Fruit fly (Drosophila melanogaster) whole organism, embryonic: ENCODE measurements around the gene Ac13E.

Experiments
- Adf1 ChIP-seq: fragments of 200-800 bp; sonication (Bioruptor generic); IDR thresholded peaks from 2 replicates; pipeline ENCODE4 v1.3.6; 2022; ENCODE audit warnings: missing biosample characterization, missing genetic modification characterization
- Aef1 ChIP-seq: fragments of 200-800 bp; sonication (Bioruptor generic); IDR thresholded peaks from 3 replicates; pipeline ENCODE4 v1.3.6; 2022; ENCODE audit warnings: missing biosample characterization, missing genetic modification characterization
- CG10209 ChIP-seq: fragments of 200-800 bp; sonication (Bioruptor generic); optimal IDR thresholded peaks from 3 replicates; lab custom pipeline; 2017; ENCODE audit warnings: missing biosample characterization, mild to moderate bottlenecking, missing genetic modification characterization, missing genetic modification reagents
- CG1024 ChIP-seq: fragments of 200-800 bp; sonication (Bioruptor generic); IDR thresholded peaks from 2 replicates; pipeline ENCODE4 v1.3.6; 2022; ENCODE audit warnings: missing biosample characterization, missing genetic modification characterization
- CG10431 ChIP-seq: fragments of 200-800 bp; sonication (Bioruptor generic); optimal IDR thresholded peaks from 3 replicates; lab custom pipeline; 2018; ENCODE audit warnings: missing biosample characterization, mild to moderate bottlenecking, missing genetic modification characterization
- CG10654 ChIP-seq: fragments of 200-800 bp; sonication (Bioruptor generic); optimal IDR thresholded peaks from 2 replicates; lab custom pipeline; 2016; ENCODE audit warnings: missing biosample characterization, missing genetic modification characterization
- CG11247 ChIP-seq: fragments of 200-800 bp; sonication (Bioruptor generic); IDR thresholded peaks from 2 replicates; pipeline ENCODE4 v1.3.6; 2022; ENCODE audit warnings: missing biosample characterization, missing genetic modification characterization
- CG13123 ChIP-seq: fragments of 200-800 bp; sonication (Bioruptor generic); optimal IDR thresholded peaks from 2 replicates; lab custom pipeline; 2016; ENCODE audit warnings: missing biosample characterization, missing genetic modification characterization
- CG14667 ChIP-seq: fragments of 200-800 bp; sonication (Bioruptor generic); IDR thresholded peaks from 2 replicates; pipeline ENCODE4 v1.3.6; 2022; ENCODE audit warnings: missing biosample characterization, missing genetic modification characterization
- CG14710 ChIP-seq: fragments of 200-800 bp; sonication (Bioruptor generic); optimal IDR thresholded peaks from 3 replicates; lab custom pipeline; 2019; ENCODE audit warnings: missing biosample characterization, mild to moderate bottlenecking, missing genetic modification characterization, moderate library complexity
- CG30020 ChIP-seq: fragments of 200-800 bp; optimal IDR thresholded peaks from 2 replicates; lab custom pipeline; 2019; ENCODE audit warnings: missing biosample characterization, mild to moderate bottlenecking, missing genetic modification characterization, moderate library complexity
- CG32532 ChIP-seq: fragments of 200-800 bp; sonication (Bioruptor generic); IDR thresholded peaks from 2 replicates; pipeline ENCODE4 v1.3.6; 2022; ENCODE audit warnings: missing biosample characterization, missing genetic modification characterization
- CG32767 ChIP-seq: fragments of 200-800 bp; sonication (Bioruptor generic); IDR thresholded peaks from 2 replicates; pipeline ENCODE4 v1.3.6; 2022; ENCODE audit warnings: missing biosample characterization, missing genetic modification characterization
- CG3407 ChIP-seq: fragments of 200-800 bp; sonication (Bioruptor generic); optimal IDR thresholded peaks from 2 replicates; lab custom pipeline; 2018; ENCODE audit warnings: missing biosample characterization, mild to moderate bottlenecking, missing genetic modification characterization
- CG3726 ChIP-seq: fragments of 200-800 bp; sonication (Bioruptor generic); IDR thresholded peaks from 3 replicates; pipeline ENCODE4, ENCODE4 v1.3.6; 2022; ENCODE audit warnings: missing biosample characterization, missing genetic modification characterization
- CG6683 ChIP-seq: fragments of 200-800 bp; sonication (Bioruptor generic); optimal IDR thresholded peaks from 2 replicates; lab custom pipeline; 2017; ENCODE audit warnings: missing biosample characterization, mild to moderate bottlenecking, missing genetic modification characterization, missing genetic modification reagents
- CG7745 ChIP-seq: fragments of 200-800 bp; sonication (Bioruptor generic); optimal IDR thresholded peaks from 2 replicates; lab custom pipeline; 2018; ENCODE audit warnings: missing biosample characterization, mild to moderate bottlenecking, missing genetic modification characterization, moderate library complexity
- CG8290 ChIP-seq, 3 experiments: fragments of 200-800 bp; sonication (Bioruptor generic); optimal IDR thresholded peaks; 2 replicates each; lab custom pipeline; 2016 to 2019; ENCODE audit warnings: missing biosample characterization in 3 of 3, missing genetic modification characterization in 3 of 3, mild to moderate bottlenecking in 2 of 3, moderate library complexity in 1 of 3
- CHES-1-like ChIP-seq: fragments of 200-800 bp; sonication (Bioruptor generic); optimal IDR thresholded peaks from 2 replicates; lab custom pipeline; 2016; ENCODE audit warnings: missing biosample characterization, missing genetic modification characterization
- D19B ChIP-seq: fragments of 200-800 bp; sonication (Bioruptor generic); optimal IDR thresholded peaks from 2 replicates; lab custom pipeline; 2017; ENCODE audit warnings: missing biosample characterization, mild to moderate bottlenecking, missing genetic modification characterization
- Dbx ChIP-seq: fragments of 200-800 bp; sonication (Bioruptor generic); IDR thresholded peaks from 3 replicates; pipeline ENCODE4 v1.3.6; 2022; ENCODE audit warnings: missing biosample characterization, missing genetic modification characterization
- Fer3 ChIP-seq: fragments of 200-800 bp; sonication (Bioruptor generic); optimal IDR thresholded peaks from 2 replicates; lab custom pipeline; 2018; ENCODE audit warnings: missing biosample characterization, mild to moderate bottlenecking, missing genetic modification characterization, moderate library complexity
- HLH54F ChIP-seq: fragments of 200-800 bp; sonication (Bioruptor generic); optimal IDR thresholded peaks from 3 replicates; lab custom pipeline; 2016; ENCODE audit warnings: missing biosample characterization, missing genetic modification characterization
- Lhr ChIP-seq: fragments of 200-800 bp; sonication (Bioruptor generic); optimal IDR thresholded peaks from 3 replicates; lab custom pipeline; 2017; ENCODE audit warnings: mild to moderate bottlenecking, missing biosample characterization, missing genetic modification reagents, missing genetic modification characterization
- Myb ChIP-seq: fragments of 200-800 bp; sonication (Bioruptor generic); optimal IDR thresholded peaks from 2 replicates; lab custom pipeline; 2016; ENCODE audit warnings: missing biosample characterization, missing genetic modification characterization
- Nf-YB ChIP-seq: fragments of 200-800 bp; sonication (Bioruptor generic); optimal IDR thresholded peaks from 3 replicates; lab custom pipeline; 2019; ENCODE audit warnings: missing biosample characterization, mild to moderate bottlenecking, missing genetic modification characterization, moderate library complexity
- Opbp ChIP-seq: fragments of 200-800 bp; sonication (Bioruptor generic); IDR thresholded peaks from 3 replicates; pipeline ENCODE4 v1.3.6; 2022; ENCODE audit warnings: missing biosample characterization, missing genetic modification characterization; ENCODE audit not compliant: partially characterized antibody
- Ptx1 ChIP-seq: fragments of 200-800 bp; sonication (Bioruptor generic); IDR thresholded peaks from 2 replicates; pipeline ENCODE4 v1.3.6; 2022; ENCODE audit warnings: missing biosample characterization, missing genetic modification characterization
- ash1 ChIP-seq: fragments of 200-800 bp; sonication (Bioruptor generic); optimal IDR thresholded peaks from 2 replicates; lab custom pipeline; 2018; ENCODE audit warnings: missing biosample characterization, mild to moderate bottlenecking, missing genetic modification characterization
- br ChIP-seq: fragments of >200 bp; optimal IDR thresholded peaks from 2 replicates; lab custom pipeline; 2017
- cato ChIP-seq: fragments of 200-800 bp; sonication (Bioruptor generic); optimal IDR thresholded peaks from 2 replicates; lab custom pipeline; 2016; ENCODE audit warnings: missing biosample characterization, missing genetic modification characterization, borderline replicate concordance
- da ChIP-seq: fragments of 200-800 bp; sonication (Bioruptor generic); optimal IDR thresholded peaks from 2 replicates; lab custom pipeline; 2016; ENCODE audit warnings: missing biosample characterization, missing genetic modification characterization
- en ChIP-seq: fragments of 200-800 bp; sonication (Bioruptor generic); optimal IDR thresholded peaks from 2 replicates; lab custom pipeline; 2016; ENCODE audit warnings: missing biosample characterization, missing genetic modification characterization
- esg ChIP-seq: fragments of 200-800 bp; sonication (Bioruptor generic); conservative IDR thresholded peaks from 2 replicates; pipeline ENCODE4 v1.3.6; 2022; ENCODE audit warnings: missing biosample characterization, missing genetic modification characterization
- fru ChIP-seq: fragments of >200 bp; optimal IDR thresholded peaks from 2 replicates; lab custom pipeline; 2017
- gce ChIP-seq: fragments of 200-800 bp; sonication (Bioruptor generic); IDR thresholded peaks from 3 replicates; pipeline ENCODE4 v1.3.6; 2022; ENCODE audit warnings: missing biosample characterization, missing genetic modification characterization
- gcm ChIP-seq: fragments of 200-800 bp; sonication (Bioruptor generic); optimal IDR thresholded peaks from 2 replicates; lab custom pipeline; 2019; ENCODE audit warnings: missing biosample characterization, mild to moderate bottlenecking, missing genetic modification characterization, moderate library complexity
- gsb ChIP-seq: fragments of 200-800 bp; sonication (Bioruptor generic); IDR thresholded peaks from 2 replicates; pipeline ENCODE4 v1.3.6; 2022; ENCODE audit warnings: missing biosample characterization, missing genetic modification characterization
- gt ChIP-seq: fragments of 200-800 bp; sonication (Bioruptor generic); IDR thresholded peaks from 2 replicates; pipeline ENCODE4 v1.3.6; 2022; ENCODE audit warnings: missing biosample characterization, missing genetic modification characterization
- hkb ChIP-seq, 2 experiments: fragments of 200-800 bp in 1 of 2; fragments of >200 bp in 1 of 2; sonication (Bioruptor generic) in 1 of 2; IDR thresholded peaks in 1 of 2; optimal IDR thresholded peaks in 1 of 2; 2 replicates each; pipeline versions ENCODE4 v1.3.6 to Lab custom; 2017 to 2022; ENCODE audit warnings: missing biosample characterization in 1 of 2, missing genetic modification characterization in 1 of 2
- hth ChIP-seq: fragments of >200 bp; optimal IDR thresholded peaks from 2 replicates; lab custom pipeline; 2017; ENCODE audit warnings: inconsistent platforms
- lola ChIP-seq, 3 experiments: fragments of >200 bp in 2 of 3; fragments of 200-800 bp in 1 of 3; sonication (Bioruptor generic) in 1 of 3; optimal IDR thresholded peaks; 2 replicates each; lab custom pipeline; 2017 to 2019; ENCODE audit warnings: missing biosample characterization in 3 of 3, missing genetic modification characterization in 3 of 3, mild to moderate bottlenecking in 1 of 3, moderate library complexity in 1 of 3
- lov ChIP-seq, 2 experiments: fragments of 200-800 bp in 1 of 2; fragments of >200 bp in 1 of 2; sonication (Bioruptor generic) in 1 of 2; IDR thresholded peaks in 1 of 2; optimal IDR thresholded peaks in 1 of 2; 2 replicates in 1 of 2; 3 replicates in 1 of 2; pipeline versions ENCODE4 v1.3.6 to Lab custom; 2017 to 2022; ENCODE audit warnings: missing biosample characterization in 1 of 2, missing genetic modification characterization in 1 of 2
- nerfin-2 ChIP-seq: fragments of 200-800 bp; sonication (Bioruptor generic); IDR thresholded peaks from 2 replicates; pipeline ENCODE4 v1.3.6; 2022; ENCODE audit warnings: missing biosample characterization, missing genetic modification characterization; ENCODE audit not compliant: partially characterized antibody
- onecut ChIP-seq: fragments of 200-800 bp; sonication (Bioruptor generic); IDR thresholded peaks from 2 replicates; pipeline ENCODE4 v1.3.6; 2022; ENCODE audit warnings: missing biosample characterization, missing genetic modification characterization
- p53 ChIP-seq: fragments of 200-800 bp; sonication (Bioruptor generic); optimal IDR thresholded peaks from 2 replicates; lab custom pipeline; 2016; ENCODE audit warnings: missing biosample characterization, missing genetic modification characterization
- phol ChIP-seq: fragments of 200-800 bp; sonication (Bioruptor generic); optimal IDR thresholded peaks from 3 replicates; lab custom pipeline; 2018; ENCODE audit warnings: missing biosample characterization, mild to moderate bottlenecking, missing genetic modification characterization, moderate library complexity
- rib ChIP-seq: fragments of 200-800 bp; sonication (Bioruptor generic); IDR thresholded peaks from 2 replicates; pipeline ENCODE4 v1.3.6; 2022; ENCODE audit warnings: missing biosample characterization, missing genetic modification characterization
- sens-2 ChIP-seq: fragments of 200-800 bp; sonication (Bioruptor generic); IDR thresholded peaks from 2 replicates; pipeline ENCODE4 v1.3.6; 2022; ENCODE audit warnings: missing biosample characterization, missing genetic modification characterization
- sqz ChIP-seq: fragments of 200-800 bp; sonication (Bioruptor generic); optimal IDR thresholded peaks from 3 replicates; lab custom pipeline; 2018; ENCODE audit warnings: missing biosample characterization, mild to moderate bottlenecking, missing genetic modification characterization
- ttk ChIP-seq: fragments of 200-800 bp; sonication (Bioruptor generic); IDR thresholded peaks from 2 replicates; pipeline ENCODE4 v2.1.2; 2022; ENCODE audit warnings: missing biosample characterization, missing genetic modification characterization

Ac13E gene

DNA sequence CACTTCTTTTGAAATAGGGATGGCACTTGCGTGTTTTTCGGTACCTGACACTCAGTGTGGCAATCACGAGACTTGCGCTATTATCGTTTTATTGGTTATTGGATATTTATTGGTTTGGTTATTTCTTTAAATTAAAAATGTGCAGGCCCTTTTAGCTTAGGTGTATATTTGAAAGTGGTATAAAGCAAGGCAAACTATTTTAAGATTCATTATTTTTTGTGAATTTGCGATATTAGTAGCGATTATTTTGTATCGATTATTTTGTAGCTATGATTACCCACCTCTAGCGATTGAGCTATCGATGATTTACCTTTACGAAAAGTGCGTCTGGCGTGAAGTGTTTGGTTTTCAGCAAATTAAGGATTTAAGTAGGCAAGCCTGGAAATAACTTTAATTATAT is 28.8 kb upstream of the Ac13E start, which contains the start of the genes CG9215 and CG8097 (continued):
- peak; percentile 94 for TF ChIP-seq nerfin-2 (GFP tag; lab: Robert Waterston, UW)
- TF ChIP-seq hth (lab: Kevin White, UChicago), result no peak
- TF ChIP-seq CG7745 (tag; lab: Kevin White, UChicago), result no peak
- no peak for TF ChIP-seq esg
- no peak for TF ChIP-seq CG32532 (GFP tag; lab: Robert Waterston, UW)
- peak; percentile 48 for TF ChIP-seq CHES-1-like
- TF ChIP-seq sqz (GFP tag; lab: Kevin White, UChicago), result no peak
- TF ChIP-seq rib (GFP tag; lab: Robert Waterston, UW), result no peak
- peak; percentile 25; the same call in 1 of the 2 replicates for TF ChIP-seq Ptx1 (GFP tag; lab: Robert Waterston, UW)
- TF ChIP-seq Lhr (GFP tag; lab: Kevin White, UChicago), result peak; percentile 36
- TF ChIP-seq CG8290 (GFP tag; optimal IDR thresholded peaks at IDR 0.05; lab: Kevin White, UChicago), result peak; percentile 57
- TF ChIP-seq CG8290 (tag; optimal IDR thresholded peaks at IDR 0.05; lab: Kevin White, UChicago), result no peak
- no peak for TF ChIP-seq CG10209 (GFP tag; lab: Kevin White, UChicago)
- TF ChIP-seq Nf-YB, result no peak
- TF ChIP-seq CG10654 (GFP tag; lab: Kevin White, UChicago), result peak; percentile 12
- TF ChIP-seq da, result no peak
- TF ChIP-seq CG11247 (GFP tag; lab: Robert Waterston, UW), result no peak
- TF ChIP-seq CG3407, result no peak
- no peak for TF ChIP-seq hkb (optimal IDR thresholded peaks at IDR 0.05; lab: Kevin White, UChicago)
- TF ChIP-seq hkb (GFP tag; IDR thresholded peaks at IDR 0.05; lab: Robert Waterston, UW), result no peak
- no peak for TF ChIP-seq sens-2 (GFP tag; lab: Robert Waterston, UW)
- TF ChIP-seq gsb, result no peak
- TF ChIP-seq CG14667 (GFP tag; lab: Robert Waterston, UW), result no peak
- no peak for TF ChIP-seq CG13123 (GFP tag; lab: Kevin White, UChicago)
- peak; percentile 56 for TF ChIP-seq phol (tag; lab: Kevin White, UChicago)
- TF ChIP-seq Myb (GFP tag; lab: Kevin White, UChicago), result peak; percentile 47
- no peak for TF ChIP-seq en (GFP tag; lab: Kevin White, UChicago)
- no peak for TF ChIP-seq CG10431 (GFP tag; lab: Kevin White, UChicago)
- no peak for TF ChIP-seq br (lab: Kevin White, UChicago)
- peak; percentile 84 for TF ChIP-seq Opbp
- TF ChIP-seq CG1024 (GFP tag; lab: Robert Waterston, UW), result no peak
- peak; percentile 78 for TF ChIP-seq CG14710 (tag; lab: Kevin White, UChicago)
- no peak for TF ChIP-seq fru (lab: Kevin White, UChicago)
- no peak for TF ChIP-seq ash1
- no peak for TF ChIP-seq Aef1 (GFP tag; lab: Robert Waterston, UW)
- no peak for TF ChIP-seq Fer3
- no peak for TF ChIP-seq Adf1 (GFP tag; lab: Robert Waterston, UW)
- no peak for TF ChIP-seq CG32767 (GFP tag; lab: Robert Waterston, UW)
- no peak for TF ChIP-seq CG6683 (GFP tag; lab: Kevin White, UChicago)
- no peak for TF ChIP-seq lov (optimal IDR thresholded peaks at IDR 0.05; lab: Kevin White, UChicago)
- no peak for TF ChIP-seq lov (GFP tag; IDR thresholded peaks at IDR 0.05; lab: Robert Waterston, UW)
- no peak for TF ChIP-seq D19B (GFP tag; lab: Kevin White, UChicago)
- no peak for TF ChIP-seq CG3726
- TF ChIP-seq onecut (GFP tag; lab: Robert Waterston, UW), result no peak
- no peak for TF ChIP-seq ttk (GFP tag; lab: Robert Waterston, UW)
- no peak for TF ChIP-seq gt (GFP tag; lab: Robert Waterston, UW)
- no peak for TF ChIP-seq gcm
- TF ChIP-seq cato, result no peak
- TF ChIP-seq gce, result no peak
- peak; percentile 59 for TF ChIP-seq HLH54F (GFP tag; lab: Kevin White, UChicago)
- TF ChIP-seq lola (GFP tag; optimal IDR thresholded peaks at IDR 0.05; lab: Kevin White, UChicago), result peak in 1 of 3 experiments; percentile 34
- 0 out of 3 replicates have a peak, but pooled peaks have one; percentile 15 for TF ChIP-seq Dbx (GFP tag; lab: Robert Waterston, UW)
- peak; percentile 53 for TF ChIP-seq CG30020
- no peak for TF ChIP-seq p53 (GFP tag; lab: Kevin White, UChicago)
